Worm (Caenorhabditis elegans) whole organism, L1 larva: ENCODE results near the gene F32B6.4.

Experiments
- ceh-82 ChIP-seq, 3 experiments: fragments of 150-350 bp in 1 of 3; sonication (generic microtip) in 2 of 3; optimal IDR thresholded peaks; 2 replicates each; lab custom pipeline; 2014 to 2017; ENCODE audit warnings: missing biosample characterization in 3 of 3, missing genetic modification characterization in 3 of 3
- elt-3 ChIP-seq, 6 experiments: fragments of 150-350 bp in 1 of 6; sonication (generic microtip); optimal IDR thresholded peaks; 2 replicates each; lab custom pipeline; 2017 to 2018; ENCODE audit warnings: missing biosample characterization in 6 of 6, missing genetic modification characterization in 6 of 6, inconsistent platforms in 1 of 6
- fkh-10 ChIP-seq: sonication (generic microtip); optimal IDR thresholded peaks from 2 replicates; lab custom pipeline; 2017; ENCODE audit warnings: missing biosample characterization, missing genetic modification reagents, missing genetic modification characterization
- nhr-11 ChIP-seq: fragments of 150-350 bp; optimal IDR thresholded peaks from 2 replicates; lab custom pipeline; 2014; ENCODE audit warnings: missing biosample characterization, missing genetic modification characterization
- sox-4 ChIP-seq: sonication (generic microtip); optimal IDR thresholded peaks from 2 replicates; lab custom pipeline; 2016; ENCODE audit warnings: missing genetic modification characterization, missing compliant biosample characterization

DNA sequence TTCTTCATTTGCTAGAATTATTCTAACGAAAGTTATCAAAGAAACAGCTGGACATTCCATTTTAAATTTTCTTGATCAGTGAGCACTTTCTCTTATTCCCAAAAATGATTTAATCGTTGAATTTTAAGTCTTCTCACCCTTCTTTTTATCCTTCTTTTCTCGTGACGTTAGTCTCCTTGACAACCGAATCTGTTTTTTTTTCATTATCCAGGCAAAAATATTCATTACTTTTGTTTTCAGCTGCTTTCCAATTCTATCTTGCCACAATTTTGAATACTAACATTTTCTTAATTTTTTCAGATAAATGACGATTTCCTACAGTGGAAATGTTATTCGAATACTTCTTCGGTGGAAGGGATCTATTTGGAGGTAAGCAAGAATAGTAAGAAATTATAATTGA lies 11.8 kb upstream of the F32B6.4 start, which contains the start of gene best-13:
- TF ChIP-seq nhr-11 (tag; lab: Kevin White, UChicago) (no peak), sox-4 (tag; lab: Kevin White, UChicago) (no peak), ceh-82 (tag; optimal IDR thresholded peaks at IDR 0.05; lab: Kevin White, UChicago) (no peak), fkh-10 (GFP tag; lab: Kevin White, UChicago) (no peak), elt-3 (tag; optimal IDR thresholded peaks at IDR 0.05; lab: Kevin White, UChicago) (no peak)
